Fruit fly (Drosophila melanogaster) whole organism, embryonic: ENCODE measurements around the gene CG11891.

Experiments used
- ATbp ChIP-seq: fragments of 200-800 bp; sonication (Bioruptor generic); optimal IDR thresholded peaks from 2 replicates; lab custom pipeline; 2017; ENCODE audit warnings: missing biosample characterization, mild to moderate bottlenecking, missing genetic modification characterization, missing genetic modification reagents
- B-H1 ChIP-seq: fragments of 200-800 bp; sonication (Bioruptor generic); IDR thresholded peaks from 3 replicates; pipeline ENCODE4 v1.3.6; 2022; ENCODE audit warnings: missing biosample characterization, missing genetic modification characterization
- BEAF-32 ChIP-seq: fragments of 200-800 bp; sonication (Bioruptor generic); optimal IDR thresholded peaks from 3 replicates; lab custom pipeline; 2017; ENCODE audit warnings: missing biosample characterization, missing genetic modification characterization, mild to moderate bottlenecking, moderate library complexity, missing genetic modification reagents
- Blimp-1 ChIP-seq: fragments of 200-800 bp; sonication (Bioruptor generic); optimal IDR thresholded peaks from 3 replicates; lab custom pipeline; 2018; ENCODE audit warnings: missing biosample characterization, missing genetic modification characterization, mild to moderate bottlenecking, moderate library complexity, missing genetic modification reagents
- C15 ChIP-seq: fragments of 200-800 bp; sonication (Bioruptor generic); IDR thresholded peaks from 3 replicates; pipeline ENCODE4 v1.3.6; 2022; ENCODE audit warnings: missing biosample characterization, missing genetic modification characterization
- CG11085 ChIP-seq: fragments of 200-800 bp; sonication (Bioruptor generic); IDR thresholded peaks from 2 replicates; pipeline ENCODE4 v1.3.6; 2022; ENCODE audit warnings: missing biosample characterization, missing genetic modification characterization
- CG12744 ChIP-seq: fragments of 200-800 bp; sonication (Bioruptor generic); optimal IDR thresholded peaks from 2 replicates; lab custom pipeline; 2016; ENCODE audit warnings: missing biosample characterization, missing genetic modification characterization
- CG13624 ChIP-seq: fragments of 200-800 bp; sonication (Bioruptor generic); optimal IDR thresholded peaks from 2 replicates; lab custom pipeline; 2016; ENCODE audit warnings: missing biosample characterization, missing genetic modification characterization
- CG17568 ChIP-seq: fragments of 200-800 bp; sonication (Bioruptor generic); optimal IDR thresholded peaks from 2 replicates; lab custom pipeline; 2018; ENCODE audit warnings: missing biosample characterization, mild to moderate bottlenecking, missing genetic modification characterization, moderate library complexity
- CG17612 ChIP-seq: fragments of 200-800 bp; sonication (Bioruptor generic); IDR thresholded peaks from 2 replicates; pipeline ENCODE4 v1.3.6; 2022; ENCODE audit warnings: missing biosample characterization, missing genetic modification characterization
- CG17912 ChIP-seq: fragments of 200-800 bp; sonication (Bioruptor generic); optimal IDR thresholded peaks from 2 replicates; lab custom pipeline; 2018; ENCODE audit warnings: missing biosample characterization, mild to moderate bottlenecking, missing genetic modification characterization
- CG2202 ChIP-seq: fragments of 200-800 bp; sonication (Bioruptor generic); optimal IDR thresholded peaks from 2 replicates; lab custom pipeline; 2018; ENCODE audit warnings: missing biosample characterization, mild to moderate bottlenecking, missing genetic modification characterization
- CG31365 ChIP-seq: fragments of 200-800 bp; sonication (Bioruptor generic); optimal IDR thresholded peaks from 2 replicates; lab custom pipeline; 2018; ENCODE audit warnings: missing biosample characterization, mild to moderate bottlenecking, missing genetic modification characterization
- CG31388 ChIP-seq: fragments of 200-800 bp; sonication (Bioruptor generic); optimal IDR thresholded peaks from 2 replicates; lab custom pipeline; 2016; ENCODE audit warnings: missing biosample characterization, missing genetic modification characterization
- CG3163 ChIP-seq: fragments of 200-800 bp; sonication (Bioruptor generic); optimal IDR thresholded peaks from 3 replicates; lab custom pipeline; 2016; ENCODE audit warnings: missing biosample characterization, missing genetic modification characterization
- CG32532 ChIP-seq: fragments of 200-800 bp; sonication (Bioruptor generic); IDR thresholded peaks from 2 replicates; pipeline ENCODE4 v1.3.6; 2022; ENCODE audit warnings: missing biosample characterization, missing genetic modification characterization
- CG32767 ChIP-seq: fragments of 200-800 bp; sonication (Bioruptor generic); IDR thresholded peaks from 2 replicates; pipeline ENCODE4 v1.3.6; 2022; ENCODE audit warnings: missing biosample characterization, missing genetic modification characterization
- CG33557 ChIP-seq: fragments of 200-800 bp; sonication (Bioruptor generic); optimal IDR thresholded peaks from 2 replicates; lab custom pipeline; 2019; ENCODE audit warnings: missing biosample characterization, mild to moderate bottlenecking, missing genetic modification characterization, moderate library complexity
- CG34224 ChIP-seq: fragments of 200-800 bp; sonication (Bioruptor generic); IDR thresholded peaks from 3 replicates; pipeline ENCODE4 v1.3.6; 2022; ENCODE audit warnings: missing biosample characterization, missing genetic modification characterization; ENCODE audit not compliant: partially characterized antibody
- CG4360 ChIP-seq: fragments of 200-800 bp; sonication (Bioruptor generic); IDR thresholded peaks from 2 replicates; pipeline ENCODE4 v1.3.6; 2022; ENCODE audit warnings: missing biosample characterization, missing genetic modification characterization
- CG4820 ChIP-seq: fragments of 200-800 bp; sonication (Bioruptor generic); optimal IDR thresholded peaks from 3 replicates; lab custom pipeline; 2016; ENCODE audit warnings: missing biosample characterization, missing genetic modification characterization
- CG5245 ChIP-seq: fragments of 200-800 bp; sonication (Bioruptor generic); optimal IDR thresholded peaks from 3 replicates; lab custom pipeline; 2016; ENCODE audit warnings: missing biosample characterization, missing genetic modification characterization
- CG8281 ChIP-seq: fragments of 200-800 bp; sonication (Bioruptor generic); optimal IDR thresholded peaks from 2 replicates; lab custom pipeline; 2018; ENCODE audit warnings: missing biosample characterization, mild to moderate bottlenecking, missing genetic modification characterization, moderate library complexity
- CG8388 ChIP-seq: fragments of 200-800 bp; sonication (Bioruptor generic); optimal IDR thresholded peaks from 2 replicates; lab custom pipeline; 2019; ENCODE audit warnings: missing biosample characterization, mild to moderate bottlenecking, missing genetic modification characterization, moderate library complexity
- CHES-1-like ChIP-seq: fragments of 200-800 bp; sonication (Bioruptor generic); optimal IDR thresholded peaks from 2 replicates; lab custom pipeline; 2016; ENCODE audit warnings: missing biosample characterization, missing genetic modification characterization
- CkIIα-i1 ChIP-seq: fragments of 200-800 bp; sonication (Bioruptor generic); IDR thresholded peaks from 2 replicates; pipeline ENCODE4 v1.3.6; 2022; ENCODE audit warnings: missing biosample characterization, missing genetic modification characterization
- Dad ChIP-seq: fragments of 200-800 bp; sonication (Bioruptor generic); optimal IDR thresholded peaks from 3 replicates; lab custom pipeline; 2016; ENCODE audit warnings: missing biosample characterization, missing genetic modification characterization
- Dll ChIP-seq: fragments of 200-800 bp; sonication (Bioruptor generic); IDR thresholded peaks from 4 replicates; pipeline ENCODE4 v1.3.6; 2022; ENCODE audit warnings: missing biosample characterization, missing genetic modification characterization; ENCODE audit not compliant: partially characterized antibody
- Gsc ChIP-seq: fragments of 200-800 bp; sonication (Bioruptor generic); IDR thresholded peaks from 2 replicates; pipeline ENCODE4 v1.3.6; 2022; ENCODE audit warnings: missing biosample characterization, missing genetic modification characterization
- Med ChIP-seq: fragments of 200-800 bp; sonication (Bioruptor generic); peaks from one replicate; lab custom pipeline; 2016; ENCODE audit warnings: missing biosample characterization, missing genetic modification characterization, mild to moderate bottlenecking, inconsistent platforms, moderate library complexity
- Meics ChIP-seq: fragments of 200-800 bp; sonication (Bioruptor generic); optimal IDR thresholded peaks from 2 replicates; lab custom pipeline; 2017; ENCODE audit warnings: missing biosample characterization, mild to moderate bottlenecking, missing genetic modification characterization
- NC2β ChIP-seq: fragments of 200-800 bp; sonication (Bioruptor generic); optimal IDR thresholded peaks from 2 replicates; lab custom pipeline; 2016; ENCODE audit warnings: missing biosample characterization, missing genetic modification characterization
- Optix ChIP-seq: fragments of 200-800 bp; sonication (Bioruptor generic); IDR thresholded peaks from 3 replicates; pipeline ENCODE4 v1.3.6; 2022; ENCODE audit warnings: missing biosample characterization, missing genetic modification characterization
- PHDP ChIP-seq: fragments of 200-800 bp; sonication (Bioruptor generic); optimal IDR thresholded peaks from 3 replicates; lab custom pipeline; 2018; ENCODE audit warnings: missing biosample characterization, mild to moderate bottlenecking, missing genetic modification characterization, moderate library complexity
- Poxn ChIP-seq: fragments of 200-800 bp; sonication (Bioruptor generic); IDR thresholded peaks from 2 replicates; pipeline ENCODE4 v1.3.6; 2022; ENCODE audit warnings: missing biosample characterization, missing genetic modification characterization
- Ravus ChIP-seq: fragments of 200-800 bp; sonication (Bioruptor generic); IDR thresholded peaks from 2 replicates; pipeline ENCODE4 v1.3.6; 2022; ENCODE audit warnings: missing biosample characterization, missing genetic modification characterization
- Rx ChIP-seq: fragments of 200-800 bp; sonication (Bioruptor generic); IDR thresholded peaks from 2 replicates; pipeline ENCODE4 v1.3.6; 2022; ENCODE audit warnings: missing biosample characterization, missing genetic modification characterization
- Sry-δ ChIP-seq: fragments of 200-800 bp; sonication (Bioruptor generic); optimal IDR thresholded peaks from 2 replicates; lab custom pipeline; 2016; ENCODE audit warnings: missing biosample characterization, missing genetic modification characterization
- az2 ChIP-seq: fragments of 200-800 bp; sonication (Bioruptor generic); optimal IDR thresholded peaks from 3 replicates; lab custom pipeline; 2016; ENCODE audit warnings: missing biosample characterization, missing genetic modification characterization
- bsh ChIP-seq, 2 experiments: fragments of 200-800 bp; sonication (Bioruptor generic); optimal IDR thresholded peaks; 2 replicates each; lab custom pipeline; 2017 to 2018; ENCODE audit warnings: mild to moderate bottlenecking in 2 of 2, missing biosample characterization in 2 of 2, missing genetic modification characterization in 2 of 2, moderate library complexity in 1 of 2
- cg ChIP-seq: fragments of 200-800 bp; sonication (Bioruptor generic); optimal IDR thresholded peaks from 3 replicates; lab custom pipeline; 2019; ENCODE audit warnings: missing biosample characterization, mild to moderate bottlenecking, missing genetic modification characterization, moderate library complexity
- dm ChIP-seq: fragments of 200-800 bp; sonication (Bioruptor generic); optimal IDR thresholded peaks from 3 replicates; lab custom pipeline; 2016; ENCODE audit warnings: missing biosample characterization, missing genetic modification characterization
- klu ChIP-seq: fragments of 200-800 bp; sonication (Bioruptor generic); IDR thresholded peaks from 2 replicates; pipeline ENCODE4 v1.3.6; 2022; ENCODE audit warnings: missing biosample characterization, missing genetic modification characterization
- nmo ChIP-seq: fragments of 200-800 bp; sonication (Bioruptor generic); optimal IDR thresholded peaks from 2 replicates; lab custom pipeline; 2018; ENCODE audit warnings: missing biosample characterization, mild to moderate bottlenecking, missing genetic modification characterization, moderate library complexity
- oc ChIP-seq: fragments of 200-800 bp; sonication (Bioruptor generic); optimal IDR thresholded peaks from 2 replicates; lab custom pipeline; 2018; ENCODE audit warnings: missing biosample characterization, mild to moderate bottlenecking, missing genetic modification characterization, moderate library complexity
- salm ChIP-seq: fragments of 200-800 bp; sonication (Bioruptor generic); optimal IDR thresholded peaks from 2 replicates; lab custom pipeline; 2018; ENCODE audit warnings: missing biosample characterization, mild to moderate bottlenecking, missing genetic modification characterization
- sob ChIP-seq: fragments of 200-800 bp; sonication (Bioruptor generic); IDR thresholded peaks from 2 replicates; pipeline ENCODE4 v1.3.6; 2022; ENCODE audit warnings: missing biosample characterization, missing genetic modification characterization
- sug ChIP-seq: fragments of 200-800 bp; optimal IDR thresholded peaks from 2 replicates; lab custom pipeline; 2019; ENCODE audit warnings: missing biosample characterization, mild to moderate bottlenecking, missing genetic modification characterization, moderate library complexity
- wor ChIP-seq: fragments of 200-800 bp; sonication (Bioruptor generic); IDR thresholded peaks from 2 replicates; pipeline ENCODE4 v1.3.6; 2022; ENCODE audit warnings: missing biosample characterization, missing genetic modification characterization
- zf30C ChIP-seq: fragments of 200-800 bp; sonication (Bioruptor generic); optimal IDR thresholded peaks from 3 replicates; lab custom pipeline; 2018; ENCODE audit warnings: missing biosample characterization, mild to moderate bottlenecking, missing genetic modification characterization

The CG11891 gene

dm6 chr3R:25232271-25232989, 37.6 kb upstream of the CG11891 start, which contains the start of gene Cad96Cb (continued):
- TF ChIP-seq Gsc (no peak), CG17612 (GFP tag; lab: Robert Waterston, UW) (no peak), CkIIα-i1 (GFP tag; lab: Robert Waterston, UW) (no peak), CG5245 (GFP tag; lab: Kevin White, UChicago) (peak; percentile 82), klu (peak; percentile 10; the same call in 1 of the 2 replicates), CG12744 (peak; percentile 69), sob (GFP tag; lab: Robert Waterston, UW) (no peak), ATbp (GFP tag; lab: Kevin White, UChicago) (peak; percentile 86), Meics (peak; percentile 69), CG8281 (tag; lab: Kevin White, UChicago) (peak; percentile 68), CG31388 (peak; percentile 18), bsh (GFP tag; optimal IDR thresholded peaks at IDR 0.05; lab: Kevin White, UChicago) (peak; percentile 84 to 91), Dad (GFP tag; lab: Kevin White, UChicago) (peak; percentile 64), salm (tag; lab: Kevin White, UChicago) (peak; percentile 77), CG17912 (GFP tag; lab: Kevin White, UChicago) (no peak), BEAF-32 (no peak), CG3163 (GFP tag; lab: Kevin White, UChicago) (peak; percentile 58), Ravus (GFP tag; lab: Robert Waterston, UW) (no peak), Med (GFP tag; lab: Kevin White, UChicago) (peak; percentile 93), CG34224 (GFP tag; lab: Robert Waterston, UW) (no peak), PHDP (tag; lab: Kevin White, UChicago) (peak; percentile 19), CG33557 (GFP tag; lab: Kevin White, UChicago) (peak; percentile 93), CG31365 (tag; lab: Kevin White, UChicago) (no peak), CG4820 (peak; percentile 89), sug (tag; lab: Kevin White, UChicago) (no peak), cg (GFP tag; lab: Kevin White, UChicago) (no peak), nmo (GFP tag; lab: Kevin White, UChicago) (peak; percentile 95), CHES-1-like (GFP tag; lab: Kevin White, UChicago) (peak; percentile 52), wor (GFP tag; lab: Robert Waterston, UW) (peak; percentile 66), C15 (GFP tag; lab: Robert Waterston, UW) (no peak; the same call in 2 of the 3 replicates), zf30C (no peak), CG32767 (GFP tag; lab: Robert Waterston, UW) (peak; percentile 77), Dll (GFP tag; lab: Robert Waterston, UW) (0 out of 4 replicates have a peak, but pooled peaks have one; percentile 21), Poxn (GFP tag; lab: Robert Waterston, UW) (no peak), CG11085 (GFP tag; lab: Robert Waterston, UW) (no peak), CG13624 (no peak), CG8388 (peak; percentile 85), CG2202 (tag; lab: Kevin White, UChicago) (peak; percentile 48), Sry-δ (GFP tag; lab: Kevin White, UChicago) (peak; percentile 21), az2 (GFP tag; lab: Kevin White, UChicago) (peak; percentile 85), CG4360 (GFP tag; lab: Robert Waterston, UW) (peak; percentile 94), B-H1 (GFP tag; lab: Robert Waterston, UW) (no peak; the same call in 2 of the 3 replicates), CG17568 (GFP tag; lab: Kevin White, UChicago) (no peak), dm (GFP tag; lab: Kevin White, UChicago) (peak; percentile 68), Blimp-1 (GFP tag; lab: Kevin White, UChicago) (peak; percentile 83), oc (tag; lab: Kevin White, UChicago) (peak; percentile 34), Optix (GFP tag; lab: Robert Waterston, UW) (no peak), NC2β (peak; percentile 73), CG32532 (GFP tag; lab: Robert Waterston, UW) (peak; percentile 40; the same call in 1 of the 2 replicates), Rx (GFP tag; lab: Robert Waterston, UW) (no peak)
